Worm (Caenorhabditis elegans) whole organism, L3 larva: Measurements from ENCODE around the gene msp-36.

Experiments used
- ZK546.5 ChIP-seq: sonication (generic microtip); optimal IDR thresholded peaks from 2 replicates; lab custom pipeline; 2017; ENCODE audit warnings: missing biosample characterization, missing genetic modification characterization
- ama-1 ChIP-seq: fragments of 150-350 bp; optimal IDR thresholded peaks from 2 replicates; lab custom pipeline; 2018
- elt-1 ChIP-seq: fragments of 150-350 bp; optimal IDR thresholded peaks from 2 replicates; lab custom pipeline; 2014; ENCODE audit warnings: missing biosample characterization, missing genetic modification characterization
- elt-2 ChIP-seq: sonication (generic microtip); optimal IDR thresholded peaks from 2 replicates; lab custom pipeline; 2016; ENCODE audit warnings: missing genetic modification reagents, mild to moderate bottlenecking, missing genetic modification characterization, missing compliant biosample characterization
- elt-3 ChIP-seq, 3 experiments: fragments of 150-350 bp in 1 of 3; sonication (generic microtip) in 2 of 3; optimal IDR thresholded peaks; 2 replicates in 2 of 3; 4 replicates in 1 of 3; lab custom pipeline; 2014 to 2017; ENCODE audit warnings: missing biosample characterization in 3 of 3, missing genetic modification characterization in 3 of 3
- fkh-10 ChIP-seq: sonication (generic microtip); optimal IDR thresholded peaks from 2 replicates; lab custom pipeline; 2017; ENCODE audit warnings: missing biosample characterization, missing genetic modification reagents, missing genetic modification characterization
- lin-15B ChIP-seq: fragments of 150-350 bp; optimal IDR thresholded peaks from 2 replicates; lab custom pipeline; 2014; ENCODE audit warnings: missing biosample characterization, missing genetic modification characterization
- nhr-12 ChIP-seq: fragments of 150-350 bp; optimal IDR thresholded peaks from 2 replicates; lab custom pipeline; 2014; ENCODE audit warnings: missing biosample characterization, missing genetic modification characterization
- nhr-237 ChIP-seq: fragments of 150-350 bp; optimal IDR thresholded peaks from 2 replicates; lab custom pipeline; 2014; ENCODE audit warnings: missing biosample characterization, missing genetic modification characterization
- nhr-76 ChIP-seq: fragments of 150-350 bp; sonication (generic microtip); optimal IDR thresholded peaks from 5 replicates; lab custom pipeline; 2014; ENCODE audit warnings: missing biosample characterization, missing genetic modification characterization
- pha-4 ChIP-seq: fragments of 150-350 bp; optimal IDR thresholded peaks from 2 replicates; lab custom pipeline; 2014; ENCODE audit warnings: missing biosample characterization, missing genetic modification reagents, missing genetic modification characterization
- unc-39 ChIP-seq: sonication (generic microtip); optimal IDR thresholded peaks from 4 replicates; lab custom pipeline; 2017; ENCODE audit warnings: missing biosample characterization, missing genetic modification characterization
- ztf-11 ChIP-seq: fragments of 150-350 bp; optimal IDR thresholded peaks from 2 replicates; lab custom pipeline; 2014; ENCODE audit warnings: missing biosample characterization, missing genetic modification characterization
- ztf-4 ChIP-seq: fragments of 150-350 bp; optimal IDR thresholded peaks from 2 replicates; lab custom pipeline; 2014; ENCODE audit warnings: missing biosample characterization, missing genetic modification characterization

DNA sequence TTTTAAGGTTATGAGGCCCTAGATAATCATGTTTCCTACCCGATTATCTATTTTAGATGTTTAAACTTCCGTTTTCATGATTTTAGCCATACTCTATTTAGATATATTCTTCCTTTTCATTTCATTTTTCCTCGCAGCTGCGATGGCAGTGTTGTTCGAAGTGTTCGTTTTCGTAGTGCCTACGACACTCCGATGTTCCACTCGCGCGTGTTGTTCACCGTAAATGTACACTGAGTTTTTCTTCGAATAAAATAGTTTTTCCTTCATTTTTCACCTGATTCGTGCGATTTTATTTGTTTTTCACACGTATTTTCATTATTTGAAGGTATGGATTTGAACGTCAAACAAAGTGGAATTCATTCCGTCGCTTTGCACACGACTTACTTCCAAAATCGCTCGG lies 1.6 kb downstream of the msp-36 start, which contains the start of gene dis-3:
- TF ChIP-seq fkh-10 (GFP tag; lab: Kevin White, UChicago) = no peak
- no peak for TF ChIP-seq nhr-12 (tag; lab: Kevin White, UChicago)
- TF ChIP-seq nhr-76 (tag; lab: Kevin White, UChicago) = no peak
- peak; percentile 42 for TF ChIP-seq lin-15B (tag; lab: Kevin White, UChicago)
- no peak for TF ChIP-seq unc-39 (tag; lab: Kevin White, UChicago)
- TF ChIP-seq elt-2 (tag; lab: Kevin White, UChicago) = no peak
- TF ChIP-seq nhr-237 (tag; lab: Kevin White, UChicago) = no peak
- no peak for TF ChIP-seq elt-3 (tag; optimal IDR thresholded peaks at IDR 0.05; lab: Kevin White, UChicago)
- no peak for TF ChIP-seq ztf-11 (tag; lab: Kevin White, UChicago)
- TF ChIP-seq ZK546.5 (tag; lab: Kevin White, UChicago) = no peak
- no peak for TF ChIP-seq elt-1 (tag; lab: Kevin White, UChicago)
- TF ChIP-seq ama-1 = no peak
- no peak for TF ChIP-seq ztf-4 (tag; lab: Kevin White, UChicago)
- TF ChIP-seq pha-4 (tag; lab: Kevin White, UChicago) = no peak
